Fruit fly (Drosophila melanogaster) whole organism, embryonic: ENCODE data around the gene CG4658.

Experiments
- CG11085 ChIP-seq: fragments of 200-800 bp; sonication (Bioruptor generic); IDR thresholded peaks from 2 replicates; pipeline ENCODE4 v1.3.6; 2022; ENCODE audit warnings: missing biosample characterization, missing genetic modification characterization
- CG12219 ChIP-seq: fragments of 200-800 bp; sonication (Bioruptor generic); optimal IDR thresholded peaks from 3 replicates; lab custom pipeline; 2018; ENCODE audit warnings: missing biosample characterization, mild to moderate bottlenecking, missing genetic modification characterization
- CG12236 ChIP-seq: fragments of 200-800 bp; sonication (Bioruptor generic); optimal IDR thresholded peaks from 2 replicates; lab custom pipeline; 2016; ENCODE audit warnings: missing biosample characterization, missing genetic modification characterization
- CG1233 ChIP-seq: fragments of 200-800 bp; sonication (Bioruptor generic); optimal IDR thresholded peaks from 4 replicates; lab custom pipeline; 2018; ENCODE audit warnings: missing biosample characterization, mild to moderate bottlenecking, missing genetic modification characterization
- CG14667 ChIP-seq: fragments of 200-800 bp; sonication (Bioruptor generic); IDR thresholded peaks from 2 replicates; pipeline ENCODE4 v1.3.6; 2022; ENCODE audit warnings: missing biosample characterization, missing genetic modification characterization
- CG1603 ChIP-seq: fragments of 200-800 bp; sonication (Bioruptor generic); optimal IDR thresholded peaks from 2 replicates; lab custom pipeline; 2019; ENCODE audit warnings: missing biosample characterization, mild to moderate bottlenecking, missing genetic modification characterization, moderate library complexity
- CG1832 ChIP-seq: fragments of 200-800 bp; sonication (Bioruptor generic); optimal IDR thresholded peaks from 2 replicates; lab custom pipeline; 2017; ENCODE audit warnings: missing biosample characterization, mild to moderate bottlenecking, missing genetic modification characterization, inconsistent platforms
- CG2712 ChIP-seq: fragments of 200-800 bp; optimal IDR thresholded peaks from 3 replicates; lab custom pipeline; 2019; ENCODE audit warnings: missing biosample characterization, mild to moderate bottlenecking, missing genetic modification characterization, moderate library complexity
- CG3281 ChIP-seq: fragments of 200-800 bp; sonication (Bioruptor generic); optimal IDR thresholded peaks from 3 replicates; lab custom pipeline; 2017; ENCODE audit warnings: missing biosample characterization, mild to moderate bottlenecking, missing genetic modification characterization
- CG34376 ChIP-seq: fragments of 200-800 bp; sonication (Bioruptor generic); optimal IDR thresholded peaks from 2 replicates; lab custom pipeline; 2018; ENCODE audit warnings: missing biosample characterization, mild to moderate bottlenecking, missing genetic modification characterization
- CG4424 ChIP-seq: fragments of 200-800 bp; sonication (Bioruptor generic); optimal IDR thresholded peaks from 3 replicates; lab custom pipeline; 2016; ENCODE audit warnings: missing biosample characterization, missing genetic modification characterization
- CG4707 ChIP-seq: fragments of 200-800 bp; sonication (Bioruptor generic); optimal IDR thresholded peaks from 2 replicates; lab custom pipeline; 2018; ENCODE audit warnings: missing biosample characterization, mild to moderate bottlenecking, missing genetic modification characterization, moderate library complexity
- CG5953 ChIP-seq: fragments of 200-800 bp; sonication (Bioruptor generic); IDR thresholded peaks from 2 replicates; pipeline ENCODE4 v1.3.6; 2022; ENCODE audit warnings: missing biosample characterization, missing genetic modification characterization
- CG6175 ChIP-seq: fragments of 200-800 bp; sonication (Bioruptor generic); IDR thresholded peaks from 3 replicates; pipeline ENCODE4 v1.3.6; 2022; ENCODE audit warnings: missing biosample characterization, missing genetic modification characterization
- CG8359 ChIP-seq: fragments of 200-800 bp; sonication (Bioruptor generic); optimal IDR thresholded peaks from 2 replicates; lab custom pipeline; 2017; ENCODE audit warnings: missing biosample characterization, mild to moderate bottlenecking, missing genetic modification characterization, borderline replicate concordance
- CG9437 ChIP-seq: fragments of 200-800 bp; sonication (Bioruptor generic); optimal IDR thresholded peaks from 2 replicates; lab custom pipeline; 2018; ENCODE audit warnings: missing biosample characterization, mild to moderate bottlenecking, missing genetic modification characterization
- CG9609 ChIP-seq: fragments of 200-800 bp; sonication (Bioruptor generic); optimal IDR thresholded peaks from 3 replicates; lab custom pipeline; 2016; ENCODE audit warnings: missing biosample characterization, missing genetic modification characterization
- CG9876 ChIP-seq: fragments of 200-800 bp; sonication (Bioruptor generic); optimal IDR thresholded peaks from 2 replicates; lab custom pipeline; 2016; ENCODE audit warnings: missing biosample characterization, missing genetic modification characterization
- Chrac-16 ChIP-seq: fragments of 200-800 bp; sonication (Bioruptor generic); optimal IDR thresholded peaks from 3 replicates; lab custom pipeline; 2016; ENCODE audit warnings: missing biosample characterization, missing genetic modification characterization
- Dip3 ChIP-seq: fragments of 200-800 bp; sonication (Bioruptor generic); optimal IDR thresholded peaks from 3 replicates; lab custom pipeline; 2016; ENCODE audit warnings: missing biosample characterization, missing genetic modification characterization
- Doc2 ChIP-seq: fragments of 200-800 bp; sonication (Bioruptor generic); IDR thresholded peaks from 2 replicates; pipeline ENCODE4 v1.3.6; 2022; ENCODE audit warnings: missing biosample characterization, missing genetic modification characterization
- Dref ChIP-seq: fragments of 200-800 bp; sonication (Bioruptor generic); IDR thresholded peaks from 2 replicates; pipeline ENCODE4 v1.3.6; 2022; ENCODE audit warnings: missing biosample characterization, missing genetic modification characterization
- Fer1 ChIP-seq: fragments of 200-800 bp; sonication (Bioruptor generic); optimal IDR thresholded peaks from 2 replicates; lab custom pipeline; 2017; ENCODE audit warnings: missing biosample characterization, mild to moderate bottlenecking, missing genetic modification characterization
- H2.0 ChIP-seq: fragments of 200-800 bp; sonication (Bioruptor generic); IDR thresholded peaks from 2 replicates; pipeline ENCODE4 v1.3.6; 2022; ENCODE audit warnings: missing biosample characterization, missing genetic modification characterization
- HmgD ChIP-seq: fragments of 200-800 bp; sonication (Bioruptor generic); optimal IDR thresholded peaks from 3 replicates; lab custom pipeline; 2016; ENCODE audit warnings: missing biosample characterization, missing genetic modification characterization
- Med ChIP-seq: fragments of 200-800 bp; sonication (Bioruptor generic); peaks from one replicate; lab custom pipeline; 2016; ENCODE audit warnings: missing biosample characterization, missing genetic modification characterization, mild to moderate bottlenecking, inconsistent platforms, moderate library complexity
- Oaz ChIP-seq: fragments of 200-800 bp; sonication (Bioruptor generic); IDR thresholded peaks from 2 replicates; pipeline ENCODE4 v1.3.6; 2022; ENCODE audit warnings: missing biosample characterization, missing genetic modification characterization
- Opbp ChIP-seq: fragments of 200-800 bp; sonication (Bioruptor generic); IDR thresholded peaks from 3 replicates; pipeline ENCODE4 v1.3.6; 2022; ENCODE audit warnings: missing biosample characterization, missing genetic modification characterization; ENCODE audit not compliant: partially characterized antibody
- Ptx1 ChIP-seq: fragments of 200-800 bp; sonication (Bioruptor generic); IDR thresholded peaks from 2 replicates; pipeline ENCODE4 v1.3.6; 2022; ENCODE audit warnings: missing biosample characterization, missing genetic modification characterization
- Ravus ChIP-seq: fragments of 200-800 bp; sonication (Bioruptor generic); IDR thresholded peaks from 2 replicates; pipeline ENCODE4 v1.3.6; 2022; ENCODE audit warnings: missing biosample characterization, missing genetic modification characterization
- Rfx ChIP-seq: fragments of 200-800 bp; sonication (Bioruptor generic); IDR thresholded peaks from 2 replicates; pipeline ENCODE4 v1.3.6; 2022; ENCODE audit warnings: missing biosample characterization, missing genetic modification characterization
- Side ChIP-seq: fragments of 200-800 bp; sonication (Bioruptor generic); optimal IDR thresholded peaks from 2 replicates; lab custom pipeline; 2016; ENCODE audit warnings: missing biosample characterization, missing genetic modification characterization
- Sox102F ChIP-seq: fragments of 200-800 bp; sonication (Bioruptor generic); optimal IDR thresholded peaks from 2 replicates; lab custom pipeline; 2018; ENCODE audit warnings: missing biosample characterization, mild to moderate bottlenecking, missing genetic modification characterization, moderate library complexity
- Sry-β ChIP-seq: fragments of 200-800 bp; sonication (Bioruptor generic); optimal IDR thresholded peaks from 2 replicates; lab custom pipeline; 2018; ENCODE audit warnings: missing biosample characterization, mild to moderate bottlenecking, missing genetic modification characterization, moderate library complexity
- YL-1 ChIP-seq: fragments of 200-800 bp; sonication (Bioruptor generic); optimal IDR thresholded peaks from 3 replicates; lab custom pipeline; 2017; ENCODE audit warnings: missing biosample characterization, mild to moderate bottlenecking, missing genetic modification characterization
- bbx ChIP-seq: fragments of 200-800 bp; sonication (Bioruptor generic); IDR thresholded peaks from 2 replicates; pipeline ENCODE4 v1.3.6; 2022; ENCODE audit warnings: missing biosample characterization, missing genetic modification characterization; ENCODE audit not compliant: partially characterized antibody
- caup ChIP-seq: fragments of 200-800 bp; sonication (Bioruptor generic); optimal IDR thresholded peaks from 3 replicates; lab custom pipeline; 2017; ENCODE audit warnings: missing biosample characterization, mild to moderate bottlenecking, missing genetic modification characterization, moderate library complexity; ENCODE audit not compliant: severe bottlenecking
- ci ChIP-seq: fragments of 200-800 bp; sonication (Bioruptor generic); IDR thresholded peaks from 3 replicates; pipeline ENCODE4 v1.3.6; 2022; ENCODE audit warnings: missing biosample characterization, missing genetic modification characterization
- dpn ChIP-seq, 2 experiments: fragments of 200-800 bp; sonication (Bioruptor generic); optimal IDR thresholded peaks; 3 replicates each; lab custom pipeline; 2016; ENCODE audit warnings: missing biosample characterization in 2 of 2, missing genetic modification characterization in 2 of 2
- gcm ChIP-seq: fragments of 200-800 bp; sonication (Bioruptor generic); optimal IDR thresholded peaks from 2 replicates; lab custom pipeline; 2019; ENCODE audit warnings: missing biosample characterization, mild to moderate bottlenecking, missing genetic modification characterization, moderate library complexity
- grn ChIP-seq: fragments of 200-800 bp; sonication (Bioruptor generic); optimal IDR thresholded peaks from 3 replicates; lab custom pipeline; 2017; ENCODE audit warnings: missing biosample characterization, missing genetic modification characterization
- mam ChIP-seq: fragments of 200-800 bp; sonication (Bioruptor generic); optimal IDR thresholded peaks from 3 replicates; lab custom pipeline; 2016; ENCODE audit warnings: missing biosample characterization, missing genetic modification characterization
- phol ChIP-seq: fragments of 200-800 bp; sonication (Bioruptor generic); optimal IDR thresholded peaks from 3 replicates; lab custom pipeline; 2018; ENCODE audit warnings: missing biosample characterization, mild to moderate bottlenecking, missing genetic modification characterization, moderate library complexity
- repo ChIP-seq: fragments of 200-800 bp; sonication (Bioruptor generic); optimal IDR thresholded peaks from 2 replicates; lab custom pipeline; 2016; ENCODE audit warnings: missing biosample characterization, missing genetic modification characterization
- salm ChIP-seq: fragments of 200-800 bp; sonication (Bioruptor generic); optimal IDR thresholded peaks from 2 replicates; lab custom pipeline; 2018; ENCODE audit warnings: missing biosample characterization, mild to moderate bottlenecking, missing genetic modification characterization
- sens ChIP-seq: fragments of 200-800 bp; sonication (Bioruptor generic); peaks from one replicate; lab custom pipeline; 2016; ENCODE audit warnings: missing biosample characterization, missing genetic modification characterization
- tna ChIP-seq: fragments of 200-800 bp; sonication (Bioruptor generic); IDR thresholded peaks from 2 replicates; pipeline ENCODE4 v1.3.6; 2022; ENCODE audit warnings: missing biosample characterization, missing genetic modification characterization; ENCODE audit not compliant: partially characterized antibody
- tx ChIP-seq: fragments of 200-800 bp; sonication (Bioruptor generic); optimal IDR thresholded peaks from 2 replicates; lab custom pipeline; 2016; ENCODE audit warnings: missing biosample characterization, missing genetic modification characterization
- zen ChIP-seq: fragments of 200-800 bp; sonication (Bioruptor generic); optimal IDR thresholded peaks from 3 replicates; lab custom pipeline; 2018; ENCODE audit warnings: missing biosample characterization, mild to moderate bottlenecking, missing genetic modification characterization, moderate library complexity
- zf30C ChIP-seq: fragments of 200-800 bp; sonication (Bioruptor generic); optimal IDR thresholded peaks from 3 replicates; lab custom pipeline; 2018; ENCODE audit warnings: missing biosample characterization, mild to moderate bottlenecking, missing genetic modification characterization

CG4658 gene

dm6 chr2L:9938631-9939256 is 18.2 kb upstream of the CG4658 start, which contains the start of the genes Datp and CG4619 (continued):
- TF ChIP-seq CG4424 (GFP tag; lab: Kevin White, UChicago), result peak; percentile 2
- no peak for TF ChIP-seq Opbp (GFP tag; lab: Robert Waterston, UW)
- TF ChIP-seq CG5953 (GFP tag; lab: Robert Waterston, UW), result no peak
- peak; percentile 42 for TF ChIP-seq Dip3 (GFP tag; lab: Kevin White, UChicago)
- peak; percentile 13 for TF ChIP-seq CG12219
- TF ChIP-seq YL-1 (GFP tag; lab: Kevin White, UChicago), result peak; percentile 68
- no peak for TF ChIP-seq CG12236
- peak; percentile 16 for TF ChIP-seq repo (GFP tag; lab: Kevin White, UChicago)
- peak; percentile 16 for TF ChIP-seq CG2712 (tag; lab: Kevin White, UChicago)
- peak; percentile 93 for TF ChIP-seq Sry-β (GFP tag; lab: Kevin White, UChicago)
- TF ChIP-seq CG1832 (GFP tag; lab: Kevin White, UChicago), result no peak
- 0 out of 2 replicates have a peak, but pooled peaks have one; percentile 40 for TF ChIP-seq CG11085 (GFP tag; lab: Robert Waterston, UW)
- peak; percentile 52 for TF ChIP-seq Fer1 (GFP tag; lab: Kevin White, UChicago)
- TF ChIP-seq CG1233, result no peak
- peak; percentile 76 for TF ChIP-seq sens (GFP tag; lab: Kevin White, UChicago)
- TF ChIP-seq CG8359 (GFP tag; lab: Kevin White, UChicago), result no peak
- peak; percentile 81 for TF ChIP-seq Rfx (GFP tag; lab: Robert Waterston, UW)
- TF ChIP-seq CG9609 (GFP tag; lab: Kevin White, UChicago), result peak; percentile 51
- peak; percentile 27 for TF ChIP-seq Side
- TF ChIP-seq mam (GFP tag; lab: Kevin White, UChicago), result peak; percentile 63
- no peak for TF ChIP-seq CG14667
- TF ChIP-seq tna (GFP tag; lab: Robert Waterston, UW), result no peak
- peak; percentile 32 for TF ChIP-seq CG3281 (GFP tag; lab: Kevin White, UChicago)
- TF ChIP-seq HmgD (GFP tag; lab: Kevin White, UChicago), result peak; percentile 66
- TF ChIP-seq H2.0 (GFP tag; lab: Robert Waterston, UW), result 0 out of 2 replicates have a peak, but pooled peaks have one; percentile 9
- TF ChIP-seq CG34376, result peak; percentile 31
- no peak for TF ChIP-seq gcm (GFP tag; lab: Kevin White, UChicago)
- TF ChIP-seq CG9437 (GFP tag; lab: Kevin White, UChicago), result peak; percentile 93
- TF ChIP-seq Oaz (GFP tag; lab: Robert Waterston, UW), result no peak
- peak; percentile 47; the same call in 1 of the 2 replicates for TF ChIP-seq Ptx1 (GFP tag; lab: Robert Waterston, UW)
- TF ChIP-seq CG1603, result peak; percentile 74
- TF ChIP-seq grn (GFP tag; lab: Kevin White, UChicago), result no peak
- peak; percentile 65 for TF ChIP-seq ci
- TF ChIP-seq zen, result peak; percentile 67
- TF ChIP-seq Ravus (GFP tag; lab: Robert Waterston, UW), result no peak
- peak; percentile 63 to 66 for TF ChIP-seq dpn (GFP tag; optimal IDR thresholded peaks at IDR 0.05; lab: Kevin White, UChicago)
- TF ChIP-seq CG6175 (GFP tag; lab: Robert Waterston, UW), result no peak
- TF ChIP-seq CG9876 (GFP tag; lab: Kevin White, UChicago), result peak; percentile 48
- TF ChIP-seq zf30C, result peak; percentile 19
- peak; percentile 96 for TF ChIP-seq Med (GFP tag; lab: Kevin White, UChicago)
- peak; percentile 46 for TF ChIP-seq bbx (GFP tag; lab: Robert Waterston, UW)
- TF ChIP-seq phol (tag; lab: Kevin White, UChicago), result peak; percentile 39
- TF ChIP-seq Doc2 (GFP tag; lab: Robert Waterston, UW), result no peak
- TF ChIP-seq caup (GFP tag; lab: Kevin White, UChicago), result peak; percentile 54
- peak; percentile 26 for TF ChIP-seq tx (GFP tag; lab: Kevin White, UChicago)
- no peak for TF ChIP-seq Sox102F (GFP tag; lab: Kevin White, UChicago)
- TF ChIP-seq CG4707, result no peak
- peak; percentile 1 for TF ChIP-seq Chrac-16 (GFP tag; lab: Kevin White, UChicago)
- peak; percentile 46 for TF ChIP-seq Dref
- no peak for TF ChIP-seq salm (tag; lab: Kevin White, UChicago)
